3 fruit fly cellular contexts compared by ENCODE assay signal in the genomic region with DNA sequence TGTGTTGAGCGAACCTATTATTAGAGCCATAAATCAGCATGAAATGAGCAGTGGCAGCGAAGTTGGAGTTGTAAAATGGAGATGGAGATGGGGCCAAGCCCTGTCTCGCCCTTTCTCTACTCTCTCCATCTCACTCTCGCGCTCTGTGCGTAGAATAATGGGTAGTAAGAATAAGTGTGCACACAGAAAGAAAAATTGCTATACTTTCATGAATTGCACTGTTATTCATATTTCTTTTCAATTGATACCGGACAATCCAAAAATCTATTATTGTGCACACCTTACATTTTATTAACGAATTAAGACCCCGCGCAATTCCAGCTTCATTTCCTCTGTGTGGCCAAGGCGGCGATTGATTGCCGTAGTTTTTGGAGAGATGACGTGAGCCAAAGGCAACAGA.
TF ChIP-seq lines count a peak whose summit lies in the region.

No protein-coding gene starts in this region.

- no peak for TF ChIP-seq CTCF in whole organism, embryonic (GFP tag; optimal IDR thresholded peaks at IDR 0.05; lab: Kevin White, UChicago)

TF ChIP-seq in whole organism, adult, 20 proteins besides CTCF, POLR2A, EP300 and RAD21:
- TF ChIP-seq pad (GFP tag; optimal IDR thresholded peaks at IDR 0.05; lab: Kevin White, UChicago): peak; percentile 69
- no peak for TF ChIP-seq tj (GFP tag; optimal IDR thresholded peaks at IDR 0.05; lab: Kevin White, UChicago)

TF ChIP-seq in whole organism, embryonic, 481 proteins besides CTCF, POLR2A, EP300 and RAD21 (continues in another document):
- TF ChIP-seq CG1602 (GFP tag; optimal IDR thresholded peaks at IDR 0.05; lab: Kevin White, UChicago): no peak
- TF ChIP-seq peb (GFP tag; IDR thresholded peaks at IDR 0.05; lab: Robert Waterston, UW): no peak
- no peak for TF ChIP-seq chif (GFP tag; optimal IDR thresholded peaks at IDR 0.05; lab: Kevin White, UChicago)
- TF ChIP-seq Trl (optimal IDR thresholded peaks at IDR 0.05; lab: Kevin White, UChicago): peak in 1 of 2 experiments; percentile 11
- TF ChIP-seq Trl (GFP tag; optimal IDR thresholded peaks at IDR 0.05; lab: Kevin White, UChicago): peak; percentile 11
- TF ChIP-seq onecut (GFP tag; IDR thresholded peaks at IDR 0.05; lab: Robert Waterston, UW): no peak
- TF ChIP-seq CG14014 (GFP tag; IDR thresholded peaks at IDR 0.05; lab: Robert Waterston, UW): no peak
- TF ChIP-seq CG15269 (tag; optimal IDR thresholded peaks at IDR 0.05; lab: Kevin White, UChicago): no peak
- no peak for TF ChIP-seq sima (GFP tag; optimal IDR thresholded peaks at IDR 0.05; lab: Kevin White, UChicago)
- TF ChIP-seq Ssrp (tag; optimal IDR thresholded peaks at IDR 0.05; lab: Kevin White, UChicago): no peak
- TF ChIP-seq salm (tag; optimal IDR thresholded peaks at IDR 0.05; lab: Kevin White, UChicago): no peak
- no peak for TF ChIP-seq CG10209 (GFP tag; optimal IDR thresholded peaks at IDR 0.05; lab: Kevin White, UChicago)
- no peak for TF ChIP-seq Nf-YA (GFP tag; IDR thresholded peaks at IDR 0.05; lab: Robert Waterston, UW)
- TF ChIP-seq ken (GFP tag; IDR thresholded peaks at IDR 0.05; lab: Robert Waterston, UW): no peak
- no peak for TF ChIP-seq CG3407 (GFP tag; optimal IDR thresholded peaks at IDR 0.05; lab: Kevin White, UChicago)
- no peak for TF ChIP-seq CG7556 (GFP tag; optimal IDR thresholded peaks at IDR 0.05; lab: Kevin White, UChicago)
- TF ChIP-seq HHEX (GFP tag; optimal IDR thresholded peaks at IDR 0.05; lab: Kevin White, UChicago): no peak
- no peak for TF ChIP-seq CG12219 (GFP tag; optimal IDR thresholded peaks at IDR 0.05; lab: Kevin White, UChicago)
- peak; percentile 34; the same call in 1 of the 3 replicates for TF ChIP-seq row (GFP tag; IDR thresholded peaks at IDR 0.05; lab: Robert Waterston, UW)
- no peak for TF ChIP-seq seq (GFP tag; IDR thresholded peaks at IDR 0.05; lab: Robert Waterston, UW)
- no peak for TF ChIP-seq CG8089 (GFP tag; optimal IDR thresholded peaks at IDR 0.05; lab: Kevin White, UChicago)
- TF ChIP-seq CG13296 (GFP tag; optimal IDR thresholded peaks at IDR 0.05; lab: Kevin White, UChicago): no peak
- no peak for TF ChIP-seq CG7963 (GFP tag; IDR thresholded peaks at IDR 0.05; lab: Robert Waterston, UW; ENCODE audit: partially characterized antibody)
- no peak for TF ChIP-seq CG4707 (GFP tag; optimal IDR thresholded peaks at IDR 0.05; lab: Kevin White, UChicago)
- TF ChIP-seq CG30403 (GFP tag; optimal IDR thresholded peaks at IDR 0.05; lab: Kevin White, UChicago): peak; percentile 5
- no peak for TF ChIP-seq CG15479 (GFP tag; optimal IDR thresholded peaks at IDR 0.05; lab: Kevin White, UChicago)
- no peak for TF ChIP-seq lov (optimal IDR thresholded peaks at IDR 0.05; lab: Kevin White, UChicago)
- no peak for TF ChIP-seq lov (GFP tag; IDR thresholded peaks at IDR 0.05; lab: Robert Waterston, UW)
- 0 out of 2 replicates have a peak, but pooled peaks have one; percentile 13 for TF ChIP-seq CG31224 (GFP tag; IDR thresholded peaks at IDR 0.05; lab: Robert Waterston, UW)
- no peak for TF ChIP-seq Oaz (GFP tag; IDR thresholded peaks at IDR 0.05; lab: Robert Waterston, UW)
- no peak for TF ChIP-seq CG16779 (GFP tag; IDR thresholded peaks at IDR 0.05; lab: Robert Waterston, UW)
- TF ChIP-seq lmd (GFP tag; IDR thresholded peaks at IDR 0.05; lab: Robert Waterston, UW): peak; percentile 29; the same call in 1 of the 2 replicates
- no peak for TF ChIP-seq so (GFP tag; IDR thresholded peaks at IDR 0.05; lab: Robert Waterston, UW)
- no peak for TF ChIP-seq CG3065 (GFP tag; optimal IDR thresholded peaks at IDR 0.05; lab: Kevin White, UChicago)
- TF ChIP-seq Ravus (GFP tag; IDR thresholded peaks at IDR 0.05; lab: Robert Waterston, UW): no peak
- no peak for TF ChIP-seq YL-1 (GFP tag; optimal IDR thresholded peaks at IDR 0.05; lab: Kevin White, UChicago)
- TF ChIP-seq CG6654 (GFP tag; optimal IDR thresholded peaks at IDR 0.05; lab: Kevin White, UChicago): no peak
- TF ChIP-seq CG12391 (tag; optimal IDR thresholded peaks at IDR 0.05; lab: Kevin White, UChicago): peak; percentile 7
- no peak for TF ChIP-seq ara (GFP tag; IDR thresholded peaks at IDR 0.05; lab: Robert Waterston, UW)
- no peak for TF ChIP-seq dimm (GFP tag; IDR thresholded peaks at IDR 0.05; lab: Robert Waterston, UW)
- no peak for TF ChIP-seq MTF-1 (GFP tag; optimal IDR thresholded peaks at IDR 0.05; lab: Kevin White, UChicago; ENCODE audit: borderline replicate concordance)
- no peak for TF ChIP-seq Fer2 (tag; optimal IDR thresholded peaks at IDR 0.05; lab: Kevin White, UChicago)
- TF ChIP-seq Hr39 (optimal IDR thresholded peaks at IDR 0.05; lab: Kevin White, UChicago): no peak
- no peak for TF ChIP-seq Aef1 (GFP tag; IDR thresholded peaks at IDR 0.05; lab: Robert Waterston, UW)

TF ChIP-seq in whole organism, prepupa, 60 proteins besides CTCF, POLR2A, EP300 and RAD21:
- peak; percentile 7 for TF ChIP-seq CG32006 (GFP tag; optimal IDR thresholded peaks at IDR 0.05; lab: Kevin White, UChicago)
- TF ChIP-seq svp (GFP tag; lab: Kevin White, UChicago): peak; percentile 51
- TF ChIP-seq CG6276 (GFP tag; optimal IDR thresholded peaks at IDR 0.05; lab: Kevin White, UChicago): no peak
- no peak for TF ChIP-seq Smox (GFP tag; optimal IDR thresholded peaks at IDR 0.05; lab: Kevin White, UChicago)
